Fruit fly (Drosophila melanogaster) whole organism, embryonic: ENCODE measurements around the gene CG16903.
A peak's percentile ranks its signal among the peaks of the same experiment; 100 is the strongest.

Source experiments
- Blimp-1 ChIP-seq: fragments of 200-800 bp; sonication (Bioruptor generic); optimal IDR thresholded peaks from 3 replicates; lab custom pipeline; 2018; ENCODE audit warnings: missing biosample characterization, missing genetic modification characterization, mild to moderate bottlenecking, moderate library complexity, missing genetic modification reagents
- Bteb2 ChIP-seq: fragments of 200-800 bp; sonication (Bioruptor generic); optimal IDR thresholded peaks from 2 replicates; lab custom pipeline; 2016; ENCODE audit warnings: missing biosample characterization, missing genetic modification characterization
- CG13624 ChIP-seq: fragments of 200-800 bp; sonication (Bioruptor generic); optimal IDR thresholded peaks from 2 replicates; lab custom pipeline; 2016; ENCODE audit warnings: missing biosample characterization, missing genetic modification characterization
- CG14441 ChIP-seq: fragments of 200-800 bp; sonication (Bioruptor generic); IDR thresholded peaks from 2 replicates; pipeline ENCODE4 v1.3.6; 2022; ENCODE audit warnings: missing biosample characterization, missing genetic modification characterization
- CG14667 ChIP-seq: fragments of 200-800 bp; sonication (Bioruptor generic); IDR thresholded peaks from 2 replicates; pipeline ENCODE4 v1.3.6; 2022; ENCODE audit warnings: missing biosample characterization, missing genetic modification characterization
- CG14710 ChIP-seq: fragments of 200-800 bp; sonication (Bioruptor generic); optimal IDR thresholded peaks from 3 replicates; lab custom pipeline; 2019; ENCODE audit warnings: missing biosample characterization, mild to moderate bottlenecking, missing genetic modification characterization, moderate library complexity
- CG17568 ChIP-seq: fragments of 200-800 bp; sonication (Bioruptor generic); optimal IDR thresholded peaks from 2 replicates; lab custom pipeline; 2018; ENCODE audit warnings: missing biosample characterization, mild to moderate bottlenecking, missing genetic modification characterization, moderate library complexity
- CG3065 ChIP-seq: fragments of 200-800 bp; sonication (Bioruptor generic); optimal IDR thresholded peaks from 2 replicates; lab custom pipeline; 2016; ENCODE audit warnings: missing biosample characterization, missing genetic modification characterization
- CG31224 ChIP-seq: fragments of 200-800 bp; sonication (Bioruptor generic); IDR thresholded peaks from 2 replicates; pipeline ENCODE4 v1.3.6; 2022; ENCODE audit warnings: missing biosample characterization, missing genetic modification characterization
- CG31441 ChIP-seq: fragments of 200-800 bp; sonication (Bioruptor generic); IDR thresholded peaks from 2 replicates; pipeline ENCODE4 v1.3.6; 2022; ENCODE audit warnings: missing biosample characterization, missing genetic modification characterization
- CG3281 ChIP-seq: fragments of 200-800 bp; sonication (Bioruptor generic); optimal IDR thresholded peaks from 3 replicates; lab custom pipeline; 2017; ENCODE audit warnings: missing biosample characterization, mild to moderate bottlenecking, missing genetic modification characterization
- CG4328 ChIP-seq: fragments of 200-800 bp; sonication (Bioruptor generic); optimal IDR thresholded peaks from 3 replicates; lab custom pipeline; 2017; ENCODE audit warnings: missing biosample characterization, missing genetic modification reagents, missing genetic modification characterization
- CG7745 ChIP-seq: fragments of 200-800 bp; sonication (Bioruptor generic); optimal IDR thresholded peaks from 2 replicates; lab custom pipeline; 2018; ENCODE audit warnings: missing biosample characterization, mild to moderate bottlenecking, missing genetic modification characterization, moderate library complexity
- CG9215 ChIP-seq: fragments of 200-800 bp; sonication (Bioruptor generic); IDR thresholded peaks from 2 replicates; pipeline ENCODE4 v1.3.6; 2022; ENCODE audit warnings: missing biosample characterization, missing genetic modification characterization
- Camta ChIP-seq: fragments of 200-800 bp; sonication (Bioruptor generic); optimal IDR thresholded peaks from 2 replicates; lab custom pipeline; 2016; ENCODE audit warnings: missing biosample characterization, missing genetic modification characterization
- CoRest ChIP-seq: fragments of 200-800 bp; sonication (Bioruptor generic); optimal IDR thresholded peaks from 3 replicates; lab custom pipeline; 2018; ENCODE audit warnings: missing biosample characterization, mild to moderate bottlenecking, missing genetic modification characterization, moderate library complexity
- D19B ChIP-seq: fragments of 200-800 bp; sonication (Bioruptor generic); optimal IDR thresholded peaks from 2 replicates; lab custom pipeline; 2017; ENCODE audit warnings: missing biosample characterization, mild to moderate bottlenecking, missing genetic modification characterization
- Deaf1 ChIP-seq: fragments of 200-800 bp; optimal IDR thresholded peaks from 3 replicates; lab custom pipeline; 2019; ENCODE audit warnings: missing biosample characterization, mild to moderate bottlenecking, missing genetic modification characterization, moderate library complexity
- Dll ChIP-seq: fragments of 200-800 bp; sonication (Bioruptor generic); IDR thresholded peaks from 4 replicates; pipeline ENCODE4 v1.3.6; 2022; ENCODE audit warnings: missing biosample characterization, missing genetic modification characterization; ENCODE audit not compliant: partially characterized antibody
- Fer3 ChIP-seq: fragments of 200-800 bp; sonication (Bioruptor generic); optimal IDR thresholded peaks from 2 replicates; lab custom pipeline; 2018; ENCODE audit warnings: missing biosample characterization, mild to moderate bottlenecking, missing genetic modification characterization, moderate library complexity
- HLH54F ChIP-seq: fragments of 200-800 bp; sonication (Bioruptor generic); optimal IDR thresholded peaks from 3 replicates; lab custom pipeline; 2016; ENCODE audit warnings: missing biosample characterization, missing genetic modification characterization
- Max ChIP-seq: fragments of 200-800 bp; sonication (Bioruptor generic); optimal IDR thresholded peaks from 2 replicates; lab custom pipeline; 2016; ENCODE audit warnings: missing biosample characterization, mild to moderate bottlenecking, missing genetic modification characterization
- Myb ChIP-seq: fragments of 200-800 bp; sonication (Bioruptor generic); optimal IDR thresholded peaks from 2 replicates; lab custom pipeline; 2016; ENCODE audit warnings: missing biosample characterization, missing genetic modification characterization
- Ptx1 ChIP-seq: fragments of 200-800 bp; sonication (Bioruptor generic); IDR thresholded peaks from 2 replicates; pipeline ENCODE4 v1.3.6; 2022; ENCODE audit warnings: missing biosample characterization, missing genetic modification characterization
- Stat92E ChIP-seq, 3 experiments: fragments of >200 bp in 2 of 3; fragments of 200-800 bp in 1 of 3; sonication (Bioruptor generic) in 1 of 3; optimal IDR thresholded peaks; 2 replicates each; lab custom pipeline; 2017 to 2019; ENCODE audit warnings: missing biosample characterization in 3 of 3, missing genetic modification characterization in 3 of 3, mild to moderate bottlenecking in 1 of 3, moderate library complexity in 1 of 3
- al ChIP-seq: fragments of 200-800 bp; sonication (Bioruptor generic); IDR thresholded peaks from 2 replicates; pipeline ENCODE4 v1.3.6; 2022; ENCODE audit warnings: missing biosample characterization, missing genetic modification characterization
- ato ChIP-seq: fragments of 200-800 bp; sonication (Bioruptor generic); IDR thresholded peaks from 2 replicates; pipeline ENCODE4 v1.3.6; 2022; ENCODE audit warnings: missing biosample characterization, missing genetic modification characterization; ENCODE audit not compliant: partially characterized antibody
- dmrt99B ChIP-seq: fragments of 200-800 bp; sonication (Bioruptor generic); optimal IDR thresholded peaks from 2 replicates; lab custom pipeline; 2018; ENCODE audit warnings: missing biosample characterization, mild to moderate bottlenecking, missing genetic modification characterization, moderate library complexity
- dysf ChIP-seq: fragments of 200-800 bp; sonication (Bioruptor generic); IDR thresholded peaks from 3 replicates; pipeline ENCODE4 v1.3.6; 2022; ENCODE audit warnings: missing biosample characterization, missing genetic modification characterization
- esg ChIP-seq: fragments of 200-800 bp; sonication (Bioruptor generic); conservative IDR thresholded peaks from 2 replicates; pipeline ENCODE4 v1.3.6; 2022; ENCODE audit warnings: missing biosample characterization, missing genetic modification characterization
- ewg ChIP-seq: fragments of 200-800 bp; sonication (Bioruptor generic); optimal IDR thresholded peaks from 3 replicates; lab custom pipeline; 2017; ENCODE audit warnings: mild to moderate bottlenecking, missing biosample characterization, missing genetic modification reagents, missing genetic modification characterization
- gcm ChIP-seq: fragments of 200-800 bp; sonication (Bioruptor generic); optimal IDR thresholded peaks from 2 replicates; lab custom pipeline; 2019; ENCODE audit warnings: missing biosample characterization, mild to moderate bottlenecking, missing genetic modification characterization, moderate library complexity
- gem ChIP-seq: fragments of 200-800 bp; sonication (Bioruptor generic); optimal IDR thresholded peaks from 2 replicates; lab custom pipeline; 2019; ENCODE audit warnings: missing biosample characterization, mild to moderate bottlenecking, missing genetic modification characterization, moderate library complexity
- grau ChIP-seq: fragments of 200-800 bp; optimal IDR thresholded peaks from 3 replicates; lab custom pipeline; 2019; ENCODE audit warnings: missing biosample characterization, mild to moderate bottlenecking, missing genetic modification characterization, moderate library complexity
- hb ChIP-seq: fragments of 200-800 bp; sonication (Bioruptor generic); IDR thresholded peaks from 3 replicates; pipeline ENCODE4 v1.3.6; 2022; ENCODE audit warnings: missing biosample characterization, missing genetic modification characterization; ENCODE audit not compliant: partially characterized antibody
- hbn ChIP-seq: fragments of 200-800 bp; sonication (Bioruptor generic); IDR thresholded peaks from 2 replicates; pipeline ENCODE4 v1.3.6; 2022; ENCODE audit warnings: missing biosample characterization, missing genetic modification characterization; ENCODE audit not compliant: partially characterized antibody
- hkb ChIP-seq, 2 experiments: fragments of 200-800 bp in 1 of 2; fragments of >200 bp in 1 of 2; sonication (Bioruptor generic) in 1 of 2; IDR thresholded peaks in 1 of 2; optimal IDR thresholded peaks in 1 of 2; 2 replicates each; pipeline versions ENCODE4 v1.3.6 to Lab custom; 2017 to 2022; ENCODE audit warnings: missing biosample characterization in 1 of 2, missing genetic modification characterization in 1 of 2
- lilli ChIP-seq: fragments of 200-800 bp; sonication (Bioruptor generic); optimal IDR thresholded peaks from 3 replicates; lab custom pipeline; 2016; ENCODE audit warnings: missing biosample characterization, missing genetic modification characterization
- nerfin-2 ChIP-seq: fragments of 200-800 bp; sonication (Bioruptor generic); IDR thresholded peaks from 2 replicates; pipeline ENCODE4 v1.3.6; 2022; ENCODE audit warnings: missing biosample characterization, missing genetic modification characterization; ENCODE audit not compliant: partially characterized antibody
- pho ChIP-seq: fragments of 200-800 bp; sonication (Bioruptor generic); optimal IDR thresholded peaks from 2 replicates; lab custom pipeline; 2016; ENCODE audit warnings: missing biosample characterization, missing genetic modification characterization
- ro ChIP-seq: fragments of 200-800 bp; sonication (Bioruptor generic); IDR thresholded peaks from 2 replicates; pipeline ENCODE4 v1.3.6; 2022; ENCODE audit warnings: missing biosample characterization, missing genetic modification characterization
- sens ChIP-seq: fragments of 200-800 bp; sonication (Bioruptor generic); peaks from one replicate; lab custom pipeline; 2016; ENCODE audit warnings: missing biosample characterization, missing genetic modification characterization
- shn ChIP-seq: fragments of 200-800 bp; sonication (Bioruptor generic); optimal IDR thresholded peaks from 3 replicates; lab custom pipeline; 2016; ENCODE audit warnings: missing biosample characterization, missing genetic modification characterization
- sima ChIP-seq: fragments of 200-800 bp; sonication (Bioruptor generic); optimal IDR thresholded peaks from 2 replicates; lab custom pipeline; 2016; ENCODE audit warnings: missing biosample characterization, missing genetic modification characterization
- sob ChIP-seq: fragments of 200-800 bp; sonication (Bioruptor generic); IDR thresholded peaks from 2 replicates; pipeline ENCODE4 v1.3.6; 2022; ENCODE audit warnings: missing biosample characterization, missing genetic modification characterization
- tll ChIP-seq, 2 experiments: fragments of 200-800 bp in 1 of 2; fragments of >200 bp in 1 of 2; sonication (Bioruptor generic) in 1 of 2; optimal IDR thresholded peaks; 2 replicates each; lab custom pipeline; 2017 to 2019; ENCODE audit warnings: missing biosample characterization in 2 of 2, missing genetic modification characterization in 2 of 2, mild to moderate bottlenecking in 1 of 2, moderate library complexity in 1 of 2
- zfh2 ChIP-seq: fragments of 200-800 bp; sonication (Bioruptor generic); optimal IDR thresholded peaks from 2 replicates; lab custom pipeline; 2016; ENCODE audit warnings: missing biosample characterization, missing genetic modification characterization

The CG16903 gene

DNA sequence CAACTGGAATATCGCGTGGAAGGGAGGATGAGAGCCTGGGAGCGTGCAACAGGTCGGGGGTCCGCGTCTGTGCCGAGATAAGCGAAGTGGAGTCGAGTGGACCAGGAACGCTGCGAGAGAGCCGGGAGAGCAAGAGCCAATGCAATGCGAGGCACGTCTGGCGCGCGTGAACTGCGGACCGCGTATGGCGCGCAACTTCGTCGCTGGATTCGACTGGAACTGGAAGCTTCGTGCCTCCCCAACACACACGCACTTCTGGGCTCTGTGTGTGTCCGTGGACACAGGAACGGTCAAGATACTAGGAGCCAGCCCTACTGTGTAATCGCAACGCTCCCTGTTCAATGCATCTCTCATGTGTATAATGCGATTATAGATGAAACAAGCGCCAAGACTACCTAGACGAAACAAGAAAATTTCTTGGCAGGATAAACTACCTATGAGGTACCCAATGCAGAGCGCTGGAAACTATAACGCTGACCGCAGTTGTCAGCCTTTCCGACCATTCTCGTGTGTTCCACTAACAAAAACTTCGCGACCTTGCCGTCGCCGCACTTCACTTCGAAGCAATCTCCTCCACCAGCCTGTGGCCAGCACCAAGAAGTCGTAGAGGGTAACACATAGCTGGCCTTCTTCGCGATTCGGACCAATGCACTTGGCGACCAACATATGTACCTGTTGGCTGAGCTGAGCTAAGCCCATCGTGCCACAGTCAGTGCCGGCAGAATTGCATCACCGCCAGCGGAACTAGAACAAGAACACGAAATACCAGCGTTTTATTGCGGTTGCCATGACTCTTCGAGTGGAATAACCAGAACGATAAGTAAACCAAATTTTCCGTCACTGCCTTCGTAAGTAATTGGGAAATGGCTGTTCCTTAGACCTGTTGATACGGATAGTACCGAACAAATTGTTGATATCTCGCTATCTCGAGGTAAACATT is 8.1 kb downstream of the CG16903 start, which contains the start of gene Rtca (continued):
- no peak for TF ChIP-seq hbn (GFP tag; lab: Robert Waterston, UW)
- TF ChIP-seq CG3281 (GFP tag; lab: Kevin White, UChicago), result peak; percentile 78
- TF ChIP-seq ato, result no peak
- TF ChIP-seq zfh2 (GFP tag; lab: Kevin White, UChicago), result peak; percentile 54
- no peak for TF ChIP-seq Stat92E (GFP tag; optimal IDR thresholded peaks at IDR 0.05; lab: Kevin White, UChicago)
- TF ChIP-seq pho (GFP tag; lab: Kevin White, UChicago), result peak; percentile 69
- peak; percentile 62 for TF ChIP-seq Fer3 (tag; lab: Kevin White, UChicago)
- peak in 1 of 2 experiments; percentile 17 for TF ChIP-seq tll (GFP tag; optimal IDR thresholded peaks at IDR 0.05; lab: Kevin White, UChicago)
- TF ChIP-seq CoRest, result peak; percentile 70
- peak; percentile 54 for TF ChIP-seq Blimp-1 (GFP tag; lab: Kevin White, UChicago)
- TF ChIP-seq Ptx1 (GFP tag; lab: Robert Waterston, UW), result peak; percentile 81
- TF ChIP-seq gem (tag; lab: Kevin White, UChicago), result peak; percentile 78
- peak; percentile 64; the same call in 1 of the 2 replicates for TF ChIP-seq sob (GFP tag; lab: Robert Waterston, UW)
- no peak for TF ChIP-seq Dll
- no peak for TF ChIP-seq CG4328 (GFP tag; lab: Kevin White, UChicago)
- TF ChIP-seq HLH54F (GFP tag; lab: Kevin White, UChicago), result peak; percentile 48
- TF ChIP-seq Camta (GFP tag; lab: Kevin White, UChicago), result peak; percentile 17
- TF ChIP-seq CG13624 (GFP tag; lab: Kevin White, UChicago), result peak; percentile 51
- no peak for TF ChIP-seq hb (GFP tag; lab: Robert Waterston, UW)
- peak; percentile 84 for TF ChIP-seq sens (GFP tag; lab: Kevin White, UChicago)
- no peak for TF ChIP-seq CG7745 (tag; lab: Kevin White, UChicago)
- 0 out of 2 replicates have a peak, but pooled peaks have one; percentile 11 for TF ChIP-seq ro (GFP tag; lab: Robert Waterston, UW)
- TF ChIP-seq dmrt99B (tag; lab: Kevin White, UChicago), result peak; percentile 83
- TF ChIP-seq sima (GFP tag; lab: Kevin White, UChicago), result peak; percentile 2
- TF ChIP-seq CG14667 (GFP tag; lab: Robert Waterston, UW), result peak; percentile 48; the same call in 1 of the 2 replicates
- no peak for TF ChIP-seq hkb (optimal IDR thresholded peaks at IDR 0.05; lab: Kevin White, UChicago)
- peak; percentile 79 for TF ChIP-seq hkb (GFP tag; IDR thresholded peaks at IDR 0.05; lab: Robert Waterston, UW)
- peak; percentile 79 for TF ChIP-seq grau
- peak; percentile 72 for TF ChIP-seq esg (GFP tag; lab: Robert Waterston, UW)
- TF ChIP-seq D19B (GFP tag; lab: Kevin White, UChicago), result peak; percentile 60
- TF ChIP-seq CG3065 (GFP tag; lab: Kevin White, UChicago), result no peak
- peak; percentile 48; the same call in 1 of the 2 replicates for TF ChIP-seq CG31224 (GFP tag; lab: Robert Waterston, UW)
- peak; percentile 72 for TF ChIP-seq lilli (GFP tag; lab: Kevin White, UChicago)
- TF ChIP-seq dysf (GFP tag; lab: Robert Waterston, UW), result peak; percentile 82
- peak; percentile 39 for TF ChIP-seq gcm (GFP tag; lab: Kevin White, UChicago)
- TF ChIP-seq CG14441 (GFP tag; lab: Robert Waterston, UW), result peak; percentile 78
- no peak for TF ChIP-seq nerfin-2 (GFP tag; lab: Robert Waterston, UW)
- peak; percentile 62 for TF ChIP-seq CG9215 (GFP tag; lab: Robert Waterston, UW)
- TF ChIP-seq CG14710, result peak; percentile 30
- peak; percentile 55 for TF ChIP-seq shn (GFP tag; lab: Kevin White, UChicago)
- TF ChIP-seq Deaf1, result peak; percentile 92
- peak; percentile 66 for TF ChIP-seq Myb
- peak; percentile 52 for TF ChIP-seq Bteb2 (GFP tag; lab: Kevin White, UChicago)
- TF ChIP-seq CG31441, result peak; percentile 70
- peak; percentile 58 for TF ChIP-seq Max (GFP tag; lab: Kevin White, UChicago)
- TF ChIP-seq ewg (GFP tag; lab: Kevin White, UChicago), result peak; percentile 39
- no peak for TF ChIP-seq CG17568 (GFP tag; lab: Kevin White, UChicago)
- TF ChIP-seq al, result peak; percentile 42; the same call in 1 of the 2 replicates
